Worm (Caenorhabditis elegans): ENCODE results near the gene her-1.
A peak's percentile ranks its signal among the peaks of the same experiment; 100 is the strongest.

- no peak for TF ChIP-seq egl-27 (tag; optimal IDR thresholded peaks at IDR 0.05)
- no peak for TF ChIP-seq snpc-4 (tag; optimal IDR thresholded peaks at IDR 0.05)
- no peak for TF ChIP-seq pha-4 (GFP tag; IDR thresholded peaks at IDR 0.05)
- no peak for TF ChIP-seq pha-4 (tag; optimal IDR thresholded peaks at IDR 0.05)
- TF ChIP-seq aha-1 (tag), result peak; percentile 2
- TF ChIP-seq ceh-44 (GFP tag; IDR thresholded peaks at IDR 0.05), result no peak
- TF ChIP-seq lsy-2 (tag; optimal IDR thresholded peaks at IDR 0.05), result no peak
- TF ChIP-seq skn-1 (tag; optimal IDR thresholded peaks at IDR 0.05), result no peak
- TF ChIP-seq unc-130 (GFP tag; optimal IDR thresholded peaks at IDR 0.05), result no peak
- no peak for TF ChIP-seq nhr-10 (tag; optimal IDR thresholded peaks at IDR 0.05)
Observed at ce11 chrV:9654154-9654805, 42.5 kb upstream of the her-1 start, which contains the start of gene cyp-29A4.
